Worm (Caenorhabditis elegans): ENCODE results near the gene Y39F10C.3.

The Y39F10C.3 gene

DNA sequence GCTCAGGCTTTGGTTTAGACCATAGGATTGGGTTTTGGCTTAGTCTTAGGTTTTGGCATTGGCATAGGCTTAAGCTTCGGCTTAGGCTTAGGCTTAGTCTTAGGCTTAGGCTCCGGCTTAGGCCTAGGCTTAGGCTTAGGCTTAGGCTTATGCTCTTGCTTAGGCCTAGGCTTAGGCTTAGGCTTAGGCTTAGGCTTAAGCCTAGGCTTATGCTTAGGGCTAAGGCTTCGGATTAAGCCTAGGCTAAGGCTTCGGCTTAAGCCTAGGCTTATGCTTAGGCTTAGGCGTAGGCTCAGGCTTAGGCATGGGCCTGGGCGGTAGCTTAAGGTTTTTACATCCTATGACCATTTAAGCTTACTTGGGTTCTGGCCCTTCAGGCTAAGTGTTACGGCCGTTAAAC is 22.9 kb upstream of the Y39F10C.3 start:
- TF ChIP-seq T22C8.4 (GFP tag; IDR thresholded peaks at IDR 0.05): no peak
- peak; percentile 29; the same call in 1 of the 2 replicates for TF ChIP-seq ztf-29 (GFP tag; IDR thresholded peaks at IDR 0.05)
- TF ChIP-seq cog-1 (tag; optimal IDR thresholded peaks at IDR 0.05): no peak
- no peak for TF ChIP-seq ref-1 (GFP tag; conservative IDR thresholded peaks at IDR 0.05)

DNA sequence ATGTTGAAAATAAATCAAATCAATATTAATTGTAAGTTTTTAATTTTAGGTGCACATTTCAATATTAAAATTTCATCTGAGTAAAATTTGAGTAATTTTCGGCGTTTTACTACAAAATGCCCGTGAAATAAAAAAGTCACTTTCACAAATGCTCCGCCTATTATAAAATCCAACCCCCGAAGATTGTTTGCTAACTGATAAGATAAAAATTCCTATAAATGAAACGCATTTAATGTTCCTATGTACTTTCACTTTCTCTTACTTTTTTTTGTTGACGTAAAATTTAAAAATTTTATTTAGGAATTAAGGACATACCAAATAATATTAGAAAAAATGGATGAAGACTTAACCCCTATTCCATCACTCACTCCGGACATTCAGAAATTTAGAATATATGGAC is 15.8 kb upstream of the Y39F10C.3 start, which contains the start of gene sdz-24:
Gene sdz-24 (plus strand): TSS at position 301 of the 400 bp plus-strand sequence.
- no peak for TF ChIP-seq ztf-23 (GFP tag; IDR thresholded peaks at IDR 0.05)
- no peak for TF ChIP-seq flt-1 (GFP tag; IDR thresholded peaks at IDR 0.05)
- TF ChIP-seq ref-1 (GFP tag; conservative IDR thresholded peaks at IDR 0.05): no peak
- no peak for TF ChIP-seq med-1 (GFP tag; optimal IDR thresholded peaks at IDR 0.05; ENCODE audit: insufficient read depth)
- no peak for TF ChIP-seq cog-1 (tag; optimal IDR thresholded peaks at IDR 0.05)
- no peak for TF ChIP-seq tab-1 (GFP tag; IDR thresholded peaks at IDR 0.05)
- no peak for TF ChIP-seq ztf-29 (GFP tag; IDR thresholded peaks at IDR 0.05)
- TF ChIP-seq T22C8.4 (GFP tag; IDR thresholded peaks at IDR 0.05): no peak
- no peak for TF ChIP-seq klf-2 (GFP tag; conservative IDR thresholded peaks at IDR 0.05)

DNA sequence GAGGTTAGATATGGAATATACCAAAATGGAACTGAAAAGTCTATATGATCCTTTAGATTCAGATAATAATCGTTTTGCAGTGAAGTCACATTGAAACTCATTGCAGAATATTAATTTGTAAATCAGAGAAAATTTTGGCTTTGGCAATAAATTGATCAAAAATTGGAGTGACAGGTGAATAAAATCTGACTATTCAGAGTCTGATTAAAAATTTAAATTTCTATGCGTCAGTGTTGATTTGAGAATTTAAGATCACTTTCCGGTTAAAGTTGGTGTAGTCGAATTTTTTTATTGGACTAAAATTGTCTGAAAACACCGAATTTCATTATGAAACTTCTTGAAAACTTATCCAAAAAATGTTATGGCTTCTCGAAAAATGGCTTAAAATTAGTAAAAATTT is 12.5 kb upstream of the Y39F10C.3 start, which contains the start of gene sri-45:
Gene sri-45 (minus strand): TSS at position 101 of the 400 bp plus-strand sequence.
- TF ChIP-seq T22C8.4 (GFP tag; IDR thresholded peaks at IDR 0.05) (no peak), cog-1 (tag; optimal IDR thresholded peaks at IDR 0.05) (no peak), klf-2 (GFP tag; conservative IDR thresholded peaks at IDR 0.05) (no peak), ztf-23 (GFP tag; IDR thresholded peaks at IDR 0.05) (no peak), flt-1 (GFP tag; IDR thresholded peaks at IDR 0.05) (no peak), tab-1 (GFP tag; IDR thresholded peaks at IDR 0.05) (no peak), med-1 (GFP tag; optimal IDR thresholded peaks at IDR 0.05; ENCODE audit: insufficient read depth) (no peak), ref-1 (GFP tag; conservative IDR thresholded peaks at IDR 0.05) (no peak), ztf-29 (GFP tag; IDR thresholded peaks at IDR 0.05) (no peak)

DNA sequence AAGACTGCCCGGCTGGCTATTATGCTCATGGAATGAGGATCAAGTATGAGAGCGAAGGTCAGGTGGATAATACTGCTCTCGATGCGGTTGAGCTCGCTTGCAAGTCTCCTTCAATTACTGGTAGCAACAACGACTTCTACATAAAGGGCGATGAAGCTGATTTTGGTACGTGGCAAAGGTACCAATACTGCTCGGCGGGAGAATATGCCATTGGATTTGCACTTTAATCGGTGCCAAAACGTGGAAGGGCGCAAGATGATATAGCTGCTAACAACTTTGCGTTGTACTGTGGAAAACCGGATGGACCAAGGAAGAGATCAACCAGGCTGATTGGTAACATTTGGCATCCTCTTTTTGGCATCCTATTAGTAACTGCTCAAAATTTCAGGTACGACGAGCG is 6.4 kb upstream of the Y39F10C.3 start:
- TF ChIP-seq ztf-29 (GFP tag; IDR thresholded peaks at IDR 0.05) (no peak), ztf-23 (GFP tag; IDR thresholded peaks at IDR 0.05) (no peak), flt-1 (GFP tag; IDR thresholded peaks at IDR 0.05) (no peak), med-1 (GFP tag; optimal IDR thresholded peaks at IDR 0.05; ENCODE audit: insufficient read depth) (no peak), cog-1 (tag; optimal IDR thresholded peaks at IDR 0.05) (no peak), ref-1 (GFP tag; conservative IDR thresholded peaks at IDR 0.05) (no peak), klf-2 (GFP tag; conservative IDR thresholded peaks at IDR 0.05) (no peak), tab-1 (GFP tag; IDR thresholded peaks at IDR 0.05) (no peak), T22C8.4 (GFP tag; IDR thresholded peaks at IDR 0.05) (no peak)

DNA sequence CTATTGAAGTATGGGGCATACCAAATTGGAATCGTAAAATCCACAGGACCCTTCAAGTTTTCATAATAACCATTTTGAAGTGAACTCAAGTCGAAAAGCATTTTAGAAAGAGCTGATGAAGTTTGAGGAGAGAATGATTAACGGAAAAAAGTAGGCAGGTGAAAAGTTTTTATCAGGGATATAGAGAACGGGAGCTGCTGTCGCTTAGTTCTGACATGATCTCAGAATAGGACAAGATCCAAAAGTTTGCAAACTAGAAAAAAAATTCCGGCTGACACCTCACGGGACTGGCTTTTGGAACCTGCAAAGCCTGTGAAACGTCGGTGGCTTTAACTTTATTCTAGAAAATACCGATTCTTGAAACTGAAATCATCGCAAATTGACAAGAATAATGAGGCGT is 3.2 kb upstream of the Y39F10C.3 start, which contains the start of gene sri-46:
Gene sri-46 (minus strand): TSS at position 101 of the 400 bp plus-strand sequence.
- TF ChIP-seq cog-1 (tag; optimal IDR thresholded peaks at IDR 0.05) (no peak), flt-1 (GFP tag; IDR thresholded peaks at IDR 0.05) (no peak), med-1 (GFP tag; optimal IDR thresholded peaks at IDR 0.05; ENCODE audit: insufficient read depth) (no peak)

DNA sequence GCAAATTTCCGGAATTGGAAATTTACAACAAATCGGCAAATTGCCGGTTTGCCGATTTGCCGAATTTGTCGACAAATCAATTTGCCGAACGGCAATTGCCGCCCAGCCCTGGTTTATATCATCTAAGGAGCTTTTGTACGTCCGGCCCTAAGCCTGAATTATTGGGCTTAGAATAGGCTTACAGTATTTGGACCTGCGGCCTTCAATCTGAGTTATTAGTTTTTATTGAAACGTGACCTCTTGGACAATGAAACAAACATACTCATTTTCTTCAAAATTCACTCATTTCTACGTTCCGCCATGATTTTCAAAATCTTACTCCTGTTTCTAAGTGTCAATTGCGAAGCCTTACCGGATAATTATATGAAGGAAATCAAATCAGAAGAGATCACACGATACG is 1.1 kb downstream of the Y39F10C.3 start, which contains the start of gene Y39F10C.1:
Gene Y39F10C.1 (plus strand): TSS at position 301 of the 400 bp plus-strand sequence.
- TF ChIP-seq tab-1 (GFP tag; IDR thresholded peaks at IDR 0.05): no peak
- no peak for TF ChIP-seq T22C8.4 (GFP tag; IDR thresholded peaks at IDR 0.05)

DNA sequence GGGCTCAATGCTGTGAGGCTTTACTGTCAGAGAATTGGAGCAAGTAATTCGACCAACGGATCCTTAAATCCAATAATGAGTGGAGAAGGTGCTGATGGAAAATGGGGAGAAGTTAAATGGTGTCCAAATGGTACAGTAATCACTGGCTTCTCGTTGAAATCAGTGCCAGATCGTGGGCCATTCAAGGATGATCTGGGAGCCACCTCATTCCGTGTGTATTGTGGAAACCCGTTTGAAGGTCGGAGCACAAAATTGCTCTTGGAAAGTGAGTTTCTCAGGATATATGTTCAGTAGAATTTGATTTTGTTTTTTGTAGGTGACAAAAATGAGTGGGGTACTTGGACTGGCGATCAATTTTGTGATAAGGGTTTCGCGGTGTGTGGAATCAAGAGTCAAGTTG is 1.6 kb downstream of the Y39F10C.3 start:
- TF ChIP-seq ztf-29 (GFP tag; IDR thresholded peaks at IDR 0.05) (no peak), klf-2 (GFP tag; conservative IDR thresholded peaks at IDR 0.05) (no peak), ref-1 (GFP tag; conservative IDR thresholded peaks at IDR 0.05) (no peak), cog-1 (tag; optimal IDR thresholded peaks at IDR 0.05) (no peak), ztf-23 (GFP tag; IDR thresholded peaks at IDR 0.05) (no peak), med-1 (GFP tag; optimal IDR thresholded peaks at IDR 0.05; ENCODE audit: insufficient read depth) (no peak)

DNA sequence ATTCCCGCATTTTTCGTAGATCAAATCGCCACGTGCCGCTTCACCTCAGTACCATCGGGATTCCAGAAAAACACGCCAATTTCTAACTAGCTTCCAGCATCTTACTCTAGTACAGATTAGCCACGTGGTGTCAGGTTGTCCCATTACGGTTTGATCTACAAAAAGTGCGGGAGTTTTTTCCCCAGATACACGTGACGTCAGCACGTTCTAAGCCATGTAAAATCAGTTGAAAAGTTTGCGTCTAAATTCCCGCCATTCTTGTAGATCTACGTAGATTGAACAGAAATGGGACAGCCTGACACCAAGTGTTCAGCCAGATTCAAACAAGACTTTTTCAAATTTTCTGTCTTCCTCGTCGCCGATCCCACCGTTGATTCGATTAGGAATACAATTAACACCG is 4.4 kb downstream of the Y39F10C.3 start, which contains the start of gene T02H6.9:
Gene T02H6.9 (plus strand): TSS at position 301 of the 400 bp plus-strand sequence.
- TF ChIP-seq med-1 (GFP tag; optimal IDR thresholded peaks at IDR 0.05; ENCODE audit: insufficient read depth) (no peak), ztf-23 (GFP tag; IDR thresholded peaks at IDR 0.05) (no peak), T22C8.4 (GFP tag; IDR thresholded peaks at IDR 0.05) (no peak), ztf-29 (GFP tag; IDR thresholded peaks at IDR 0.05) (no peak), klf-2 (GFP tag; conservative IDR thresholded peaks at IDR 0.05) (no peak), tab-1 (GFP tag; IDR thresholded peaks at IDR 0.05) (no peak), cog-1 (tag; optimal IDR thresholded peaks at IDR 0.05) (no peak), ref-1 (GFP tag; conservative IDR thresholded peaks at IDR 0.05) (no peak), flt-1 (GFP tag; IDR thresholded peaks at IDR 0.05) (no peak)

DNA sequence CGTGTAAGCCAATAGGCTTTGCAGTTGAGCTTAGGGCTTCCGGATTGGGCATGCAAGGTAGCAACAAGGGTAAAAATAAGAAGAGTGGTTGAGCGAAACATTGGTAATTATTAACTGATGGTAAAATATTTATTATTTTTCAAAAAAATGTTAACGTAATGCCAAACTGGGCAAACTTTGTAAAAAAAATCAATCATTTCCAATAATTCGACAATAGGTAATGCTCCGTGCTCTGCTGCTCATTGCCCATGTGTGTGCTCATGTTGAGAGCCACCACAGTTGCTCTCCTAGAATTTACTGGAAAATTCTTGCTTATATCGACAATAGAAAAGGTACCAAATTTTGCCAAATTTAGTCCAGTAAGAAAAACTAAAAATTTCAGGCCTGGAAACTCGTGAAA is 6.4 kb downstream of the Y39F10C.3 start, which contains the start of the genes T02H6.10 and T02H6.8:
Gene T02H6.10 (minus strand): TSS at position 101 of the 400 bp plus-strand sequence.
Gene T02H6.8 (plus strand): TSS at position 221 of the 400 bp plus-strand sequence.
- TF ChIP-seq tab-1 (GFP tag; IDR thresholded peaks at IDR 0.05): no peak
- TF ChIP-seq ref-1 (GFP tag; conservative IDR thresholded peaks at IDR 0.05): no peak
- TF ChIP-seq klf-2 (GFP tag; conservative IDR thresholded peaks at IDR 0.05): no peak
- TF ChIP-seq ztf-29 (GFP tag; IDR thresholded peaks at IDR 0.05): no peak
- no peak for TF ChIP-seq cog-1 (tag; optimal IDR thresholded peaks at IDR 0.05)
- no peak for TF ChIP-seq ztf-23 (GFP tag; IDR thresholded peaks at IDR 0.05)
- no peak for TF ChIP-seq flt-1 (GFP tag; IDR thresholded peaks at IDR 0.05)
- no peak for TF ChIP-seq med-1 (GFP tag; optimal IDR thresholded peaks at IDR 0.05; ENCODE audit: insufficient read depth)
- TF ChIP-seq T22C8.4 (GFP tag; IDR thresholded peaks at IDR 0.05): no peak

DNA sequence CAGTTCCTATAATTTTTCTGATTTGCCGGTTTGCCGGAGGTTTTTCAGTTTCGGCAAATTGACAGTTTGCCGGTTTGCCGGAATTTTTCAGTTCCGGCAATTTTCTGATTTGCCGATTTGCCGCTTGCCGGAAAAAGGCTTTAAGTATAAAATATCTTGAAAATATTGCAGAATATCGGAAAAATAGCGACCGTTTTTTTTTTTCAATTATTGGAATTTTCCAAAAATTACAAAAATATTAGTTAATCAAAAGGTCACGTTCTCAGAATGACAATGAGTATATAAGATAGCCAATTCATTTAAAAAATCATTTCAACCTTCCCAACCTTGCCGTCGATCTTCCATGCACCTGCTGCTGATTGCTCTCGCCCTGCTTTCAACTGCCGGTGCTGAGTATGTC is 8.1 kb downstream of the Y39F10C.3 start, which contains the start of gene T02H6.7:
Gene T02H6.7 (plus strand): TSS at position 301 of the 400 bp plus-strand sequence.
- no peak for TF ChIP-seq cog-1 (tag; optimal IDR thresholded peaks at IDR 0.05)
- no peak for TF ChIP-seq med-1 (GFP tag; optimal IDR thresholded peaks at IDR 0.05; ENCODE audit: insufficient read depth)
- no peak for TF ChIP-seq flt-1 (GFP tag; IDR thresholded peaks at IDR 0.05)
- TF ChIP-seq ztf-29 (GFP tag; IDR thresholded peaks at IDR 0.05): no peak
- no peak for TF ChIP-seq klf-2 (GFP tag; conservative IDR thresholded peaks at IDR 0.05)
- no peak for TF ChIP-seq tab-1 (GFP tag; IDR thresholded peaks at IDR 0.05)
- no peak for TF ChIP-seq T22C8.4 (GFP tag; IDR thresholded peaks at IDR 0.05)
- no peak for TF ChIP-seq ref-1 (GFP tag; conservative IDR thresholded peaks at IDR 0.05)
- no peak for TF ChIP-seq ztf-23 (GFP tag; IDR thresholded peaks at IDR 0.05)
